Fruit fly (Drosophila melanogaster) whole organism, embryonic: ENCODE results near the gene CG14142.
A peak's percentile ranks its signal among the peaks of the same experiment; 100 is the strongest.

Experiments used
- Bdp1 ChIP-seq: fragments of 200-800 bp; sonication (Bioruptor generic); optimal IDR thresholded peaks from 3 replicates; lab custom pipeline; 2016; ENCODE audit warnings: missing biosample characterization, missing genetic modification characterization
- CG10321 ChIP-seq: fragments of 200-800 bp; sonication (Bioruptor generic); IDR thresholded peaks from 2 replicates; pipeline ENCODE4 v1.3.6; 2022; ENCODE audit warnings: missing biosample characterization, missing genetic modification characterization
- CG10565 ChIP-seq: fragments of 200-800 bp; sonication (Bioruptor generic); optimal IDR thresholded peaks from 3 replicates; lab custom pipeline; 2016; ENCODE audit warnings: missing biosample characterization, mild to moderate bottlenecking, missing genetic modification characterization
- CG11085 ChIP-seq: fragments of 200-800 bp; sonication (Bioruptor generic); IDR thresholded peaks from 2 replicates; pipeline ENCODE4 v1.3.6; 2022; ENCODE audit warnings: missing biosample characterization, missing genetic modification characterization
- CG11247 ChIP-seq: fragments of 200-800 bp; sonication (Bioruptor generic); IDR thresholded peaks from 2 replicates; pipeline ENCODE4 v1.3.6; 2022; ENCODE audit warnings: missing biosample characterization, missing genetic modification characterization
- CG11456 ChIP-seq: fragments of 200-800 bp; sonication (Bioruptor generic); IDR thresholded peaks from 3 replicates; pipeline ENCODE4 v1.3.6; 2022; ENCODE audit warnings: missing biosample characterization, missing genetic modification characterization
- CG1233 ChIP-seq: fragments of 200-800 bp; sonication (Bioruptor generic); optimal IDR thresholded peaks from 4 replicates; lab custom pipeline; 2018; ENCODE audit warnings: missing biosample characterization, mild to moderate bottlenecking, missing genetic modification characterization
- CG15011 ChIP-seq: fragments of 200-800 bp; sonication (Bioruptor generic); optimal IDR thresholded peaks from 3 replicates; lab custom pipeline; 2018; ENCODE audit warnings: missing biosample characterization, mild to moderate bottlenecking, missing genetic modification characterization
- CG15601 ChIP-seq: fragments of 200-800 bp; sonication (Bioruptor generic); optimal IDR thresholded peaks from 3 replicates; lab custom pipeline; 2019; ENCODE audit warnings: missing biosample characterization, mild to moderate bottlenecking, missing genetic modification characterization, moderate library complexity
- CG17328 ChIP-seq: fragments of 200-800 bp; sonication (Bioruptor generic); IDR thresholded peaks from 2 replicates; pipeline ENCODE4 v1.3.6; 2022; ENCODE audit warnings: missing biosample characterization, missing genetic modification characterization
- CG17912 ChIP-seq: fragments of 200-800 bp; sonication (Bioruptor generic); optimal IDR thresholded peaks from 2 replicates; lab custom pipeline; 2018; ENCODE audit warnings: missing biosample characterization, mild to moderate bottlenecking, missing genetic modification characterization
- CG18476 ChIP-seq: fragments of 200-800 bp; sonication (Bioruptor generic); optimal IDR thresholded peaks from 2 replicates; lab custom pipeline; 2016; ENCODE audit warnings: missing biosample characterization, mild to moderate bottlenecking, missing genetic modification characterization
- CG18599 ChIP-seq: fragments of 200-800 bp; sonication (Bioruptor generic); optimal IDR thresholded peaks from 3 replicates; lab custom pipeline; 2017; ENCODE audit warnings: missing biosample characterization, missing genetic modification characterization, mild to moderate bottlenecking, moderate library complexity, missing genetic modification reagents
- CG2678 ChIP-seq: fragments of 200-800 bp; sonication (Bioruptor generic); optimal IDR thresholded peaks from 3 replicates; lab custom pipeline; 2019; ENCODE audit warnings: missing biosample characterization, mild to moderate bottlenecking, missing genetic modification characterization, moderate library complexity
- CG2712 ChIP-seq: fragments of 200-800 bp; optimal IDR thresholded peaks from 3 replicates; lab custom pipeline; 2019; ENCODE audit warnings: missing biosample characterization, mild to moderate bottlenecking, missing genetic modification characterization, moderate library complexity
- CG30020 ChIP-seq: fragments of 200-800 bp; optimal IDR thresholded peaks from 2 replicates; lab custom pipeline; 2019; ENCODE audit warnings: missing biosample characterization, mild to moderate bottlenecking, missing genetic modification characterization, moderate library complexity
- CG3163 ChIP-seq: fragments of 200-800 bp; sonication (Bioruptor generic); optimal IDR thresholded peaks from 3 replicates; lab custom pipeline; 2016; ENCODE audit warnings: missing biosample characterization, missing genetic modification characterization
- CG34422 ChIP-seq: fragments of 200-800 bp; sonication (Bioruptor generic); IDR thresholded peaks from 3 replicates; pipeline ENCODE4 v1.3.6; 2022; ENCODE audit warnings: missing biosample characterization, missing genetic modification characterization
- CG3995 ChIP-seq: fragments of 200-800 bp; sonication (Bioruptor generic); optimal IDR thresholded peaks from 3 replicates; lab custom pipeline; 2016; ENCODE audit warnings: missing biosample characterization, missing genetic modification characterization
- CG4707 ChIP-seq: fragments of 200-800 bp; sonication (Bioruptor generic); optimal IDR thresholded peaks from 2 replicates; lab custom pipeline; 2018; ENCODE audit warnings: missing biosample characterization, mild to moderate bottlenecking, missing genetic modification characterization, moderate library complexity
- CG4854 ChIP-seq: fragments of 200-800 bp; sonication (Bioruptor generic); optimal IDR thresholded peaks from 2 replicates; lab custom pipeline; 2016; ENCODE audit warnings: missing biosample characterization, missing genetic modification characterization, inconsistent platforms
- CG6272 ChIP-seq: fragments of 200-800 bp; sonication (Bioruptor generic); IDR thresholded peaks from 2 replicates; pipeline ENCODE4 v1.3.6; 2022; ENCODE audit warnings: missing biosample characterization, missing genetic modification characterization
- CG6813 ChIP-seq: fragments of 200-800 bp; sonication (Bioruptor generic); optimal IDR thresholded peaks from 2 replicates; lab custom pipeline; 2017; ENCODE audit warnings: missing biosample characterization, missing genetic modification characterization, mild to moderate bottlenecking, moderate library complexity, missing genetic modification reagents
- CG7928 ChIP-seq: fragments of 200-800 bp; sonication (Bioruptor generic); optimal IDR thresholded peaks from 2 replicates; lab custom pipeline; 2017; ENCODE audit warnings: missing biosample characterization, mild to moderate bottlenecking, missing genetic modification characterization
- CHES-1-like ChIP-seq: fragments of 200-800 bp; sonication (Bioruptor generic); optimal IDR thresholded peaks from 2 replicates; lab custom pipeline; 2016; ENCODE audit warnings: missing biosample characterization, missing genetic modification characterization
- CkIIα-i1 ChIP-seq: fragments of 200-800 bp; sonication (Bioruptor generic); IDR thresholded peaks from 2 replicates; pipeline ENCODE4 v1.3.6; 2022; ENCODE audit warnings: missing biosample characterization, missing genetic modification characterization
- CoRest ChIP-seq: fragments of 200-800 bp; sonication (Bioruptor generic); optimal IDR thresholded peaks from 3 replicates; lab custom pipeline; 2018; ENCODE audit warnings: missing biosample characterization, mild to moderate bottlenecking, missing genetic modification characterization, moderate library complexity
- D19B ChIP-seq: fragments of 200-800 bp; sonication (Bioruptor generic); optimal IDR thresholded peaks from 2 replicates; lab custom pipeline; 2017; ENCODE audit warnings: missing biosample characterization, mild to moderate bottlenecking, missing genetic modification characterization
- Ets65A ChIP-seq: fragments of 200-800 bp; sonication (Bioruptor generic); peaks from one replicate; lab custom pipeline; 2016; ENCODE audit warnings: missing biosample characterization, missing genetic modification characterization
- HmgD ChIP-seq: fragments of 200-800 bp; sonication (Bioruptor generic); optimal IDR thresholded peaks from 3 replicates; lab custom pipeline; 2016; ENCODE audit warnings: missing biosample characterization, missing genetic modification characterization
- Hmx ChIP-seq: fragments of 200-800 bp; sonication (Bioruptor generic); optimal IDR thresholded peaks from 2 replicates; lab custom pipeline; 2016; ENCODE audit warnings: missing biosample characterization, missing genetic modification characterization
- Hr51 ChIP-seq, 2 experiments: fragments of 200-800 bp; sonication (Bioruptor generic); optimal IDR thresholded peaks; 2 replicates in 1 of 2; 3 replicates in 1 of 2; lab custom pipeline; 2016 to 2018; ENCODE audit warnings: missing biosample characterization in 2 of 2, missing genetic modification characterization in 2 of 2, mild to moderate bottlenecking in 1 of 2, moderate library complexity in 1 of 2
- Nf-YC ChIP-seq: fragments of 200-800 bp; optimal IDR thresholded peaks from 3 replicates; lab custom pipeline; 2019; ENCODE audit warnings: missing biosample characterization, mild to moderate bottlenecking, missing genetic modification characterization, moderate library complexity
- Ptx1 ChIP-seq: fragments of 200-800 bp; sonication (Bioruptor generic); IDR thresholded peaks from 2 replicates; pipeline ENCODE4 v1.3.6; 2022; ENCODE audit warnings: missing biosample characterization, missing genetic modification characterization
- Ssrp ChIP-seq: fragments of 200-800 bp; sonication (Bioruptor generic); optimal IDR thresholded peaks from 2 replicates; lab custom pipeline; 2018; ENCODE audit warnings: missing biosample characterization, mild to moderate bottlenecking, missing genetic modification characterization, moderate library complexity
- Stat92E ChIP-seq, 3 experiments: fragments of >200 bp in 2 of 3; fragments of 200-800 bp in 1 of 3; sonication (Bioruptor generic) in 1 of 3; optimal IDR thresholded peaks; 2 replicates each; lab custom pipeline; 2017 to 2019; ENCODE audit warnings: missing biosample characterization in 3 of 3, missing genetic modification characterization in 3 of 3, mild to moderate bottlenecking in 1 of 3, moderate library complexity in 1 of 3
- bsh ChIP-seq, 2 experiments: fragments of 200-800 bp; sonication (Bioruptor generic); optimal IDR thresholded peaks; 2 replicates each; lab custom pipeline; 2017 to 2018; ENCODE audit warnings: mild to moderate bottlenecking in 2 of 2, missing biosample characterization in 2 of 2, missing genetic modification characterization in 2 of 2, moderate library complexity in 1 of 2
- chif ChIP-seq, 2 experiments: fragments of 200-800 bp; sonication (Bioruptor generic); optimal IDR thresholded peaks; 3 replicates each; lab custom pipeline; 2016; ENCODE audit warnings: missing biosample characterization in 2 of 2, missing genetic modification characterization in 2 of 2
- dysf ChIP-seq: fragments of 200-800 bp; sonication (Bioruptor generic); IDR thresholded peaks from 3 replicates; pipeline ENCODE4 v1.3.6; 2022; ENCODE audit warnings: missing biosample characterization, missing genetic modification characterization
- fd102C ChIP-seq: fragments of 200-800 bp; sonication (Bioruptor generic); optimal IDR thresholded peaks from 2 replicates; lab custom pipeline; 2018; ENCODE audit warnings: missing biosample characterization, mild to moderate bottlenecking, missing genetic modification characterization, moderate library complexity
- grn ChIP-seq: fragments of 200-800 bp; sonication (Bioruptor generic); optimal IDR thresholded peaks from 3 replicates; lab custom pipeline; 2017; ENCODE audit warnings: missing biosample characterization, missing genetic modification characterization
- lab ChIP-seq: fragments of 200-800 bp; sonication (Bioruptor generic); optimal IDR thresholded peaks from 3 replicates; lab custom pipeline; 2017; ENCODE audit warnings: missing biosample characterization, missing genetic modification characterization, mild to moderate bottlenecking, moderate library complexity, missing genetic modification reagents
- row ChIP-seq: fragments of 200-800 bp; sonication (Bioruptor generic); IDR thresholded peaks from 3 replicates; pipeline ENCODE4 v1.3.6; 2022; ENCODE audit warnings: missing biosample characterization, missing genetic modification characterization
- sens ChIP-seq: fragments of 200-800 bp; sonication (Bioruptor generic); peaks from one replicate; lab custom pipeline; 2016; ENCODE audit warnings: missing biosample characterization, missing genetic modification characterization
- slbo ChIP-seq: fragments of 200-800 bp; sonication (Bioruptor generic); IDR thresholded peaks from 2 replicates; pipeline ENCODE4 v1.3.6; 2022; ENCODE audit warnings: missing biosample characterization, missing genetic modification characterization
- sna ChIP-seq: fragments of 200-800 bp; sonication (Bioruptor generic); IDR thresholded peaks from 2 replicates; pipeline ENCODE4 v1.3.6; 2022; ENCODE audit warnings: missing biosample characterization, missing genetic modification characterization; ENCODE audit not compliant: partially characterized antibody
- tll ChIP-seq, 2 experiments: fragments of 200-800 bp in 1 of 2; fragments of >200 bp in 1 of 2; sonication (Bioruptor generic) in 1 of 2; optimal IDR thresholded peaks; 2 replicates each; lab custom pipeline; 2017 to 2019; ENCODE audit warnings: missing biosample characterization in 2 of 2, missing genetic modification characterization in 2 of 2, mild to moderate bottlenecking in 1 of 2, moderate library complexity in 1 of 2
- trh ChIP-seq: fragments of 200-800 bp; sonication (Bioruptor generic); optimal IDR thresholded peaks from 2 replicates; lab custom pipeline; 2016; ENCODE audit warnings: missing biosample characterization, missing genetic modification characterization
- ttk ChIP-seq: fragments of 200-800 bp; sonication (Bioruptor generic); IDR thresholded peaks from 2 replicates; pipeline ENCODE4 v2.1.2; 2022; ENCODE audit warnings: missing biosample characterization, missing genetic modification characterization
- wor ChIP-seq: fragments of 200-800 bp; sonication (Bioruptor generic); IDR thresholded peaks from 2 replicates; pipeline ENCODE4 v1.3.6; 2022; ENCODE audit warnings: missing biosample characterization, missing genetic modification characterization

Gene CG14142

dm6 chr3L:11155380-11155779, 17.9 kb upstream of the CG14142 start (continued):
- TF ChIP-seq CG4854 (GFP tag; lab: Kevin White, UChicago) = no peak
- no peak for TF ChIP-seq CG15011 (GFP tag; lab: Kevin White, UChicago)
- no peak for TF ChIP-seq CkIIα-i1 (GFP tag; lab: Robert Waterston, UW)
- no peak for TF ChIP-seq CHES-1-like
- 0 out of 2 replicates have a peak, but pooled peaks have one; percentile 19 for TF ChIP-seq CG10321 (GFP tag; lab: Robert Waterston, UW)
- no peak for TF ChIP-seq trh (GFP tag; lab: Kevin White, UChicago)
- no peak for TF ChIP-seq Bdp1 (GFP tag; lab: Kevin White, UChicago)
- no peak for TF ChIP-seq CG6813
- 0 out of 2 replicates have a peak, but pooled peaks have one; percentile 13 for TF ChIP-seq Ptx1 (GFP tag; lab: Robert Waterston, UW)
- peak; percentile 36; the same call in 2 of the 3 replicates for TF ChIP-seq row (GFP tag; lab: Robert Waterston, UW)
- no peak for TF ChIP-seq wor (GFP tag; lab: Robert Waterston, UW)
- TF ChIP-seq CG17912 = no peak
- no peak for TF ChIP-seq Hmx
- TF ChIP-seq CG11085 = no peak
- TF ChIP-seq sna = no peak
- TF ChIP-seq CG6272 (GFP tag; lab: Robert Waterston, UW) = no peak
- TF ChIP-seq D19B = no peak
- TF ChIP-seq CG15601 (tag; lab: Kevin White, UChicago) = no peak
- TF ChIP-seq Nf-YC (tag; lab: Kevin White, UChicago) = no peak
- TF ChIP-seq HmgD (GFP tag; lab: Kevin White, UChicago) = no peak
- no peak for TF ChIP-seq CG3163
- peak in 1 of 2 experiments; percentile 25 for TF ChIP-seq bsh (GFP tag; optimal IDR thresholded peaks at IDR 0.05; lab: Kevin White, UChicago)
- no peak for TF ChIP-seq CG2712 (tag; lab: Kevin White, UChicago)
- no peak for TF ChIP-seq lab
- TF ChIP-seq CG1233 (GFP tag; lab: Kevin White, UChicago) = no peak
- no peak for TF ChIP-seq CG10565
- 0 out of 2 replicates have a peak, but pooled peaks have one; percentile 36 for TF ChIP-seq CG17328 (GFP tag; lab: Robert Waterston, UW)
- TF ChIP-seq CG2678 (tag; lab: Kevin White, UChicago) = no peak
- TF ChIP-seq CoRest (tag; lab: Kevin White, UChicago) = peak; percentile 7
- TF ChIP-seq CG3995 = no peak
- TF ChIP-seq sens (GFP tag; lab: Kevin White, UChicago) = peak; percentile 63
- no peak for TF ChIP-seq CG11247 (GFP tag; lab: Robert Waterston, UW)
- TF ChIP-seq chif (GFP tag; optimal IDR thresholded peaks at IDR 0.05; lab: Kevin White, UChicago) = peak in 1 of 2 experiments; percentile 36
- TF ChIP-seq slbo (GFP tag; lab: Robert Waterston, UW) = no peak; the same call in 1 of the 2 replicates
- no peak for TF ChIP-seq tll (GFP tag; optimal IDR thresholded peaks at IDR 0.05; lab: Kevin White, UChicago)
- no peak for TF ChIP-seq Hr51 (GFP tag; optimal IDR thresholded peaks at IDR 0.05; lab: Kevin White, UChicago)
- 0 out of 3 replicates have a peak, but pooled peaks have one; percentile 23 for TF ChIP-seq dysf (GFP tag; lab: Robert Waterston, UW)
- no peak for TF ChIP-seq grn (GFP tag; lab: Kevin White, UChicago)
- TF ChIP-seq CG30020 (tag; lab: Kevin White, UChicago) = no peak
- peak; percentile 14 for TF ChIP-seq Ets65A (GFP tag; lab: Kevin White, UChicago)
- TF ChIP-seq CG7928 (GFP tag; lab: Kevin White, UChicago) = no peak
- no peak for TF ChIP-seq fd102C (GFP tag; lab: Kevin White, UChicago)
- no peak for TF ChIP-seq CG4707 (GFP tag; lab: Kevin White, UChicago)
- no peak for TF ChIP-seq CG18476
- TF ChIP-seq Stat92E (GFP tag; optimal IDR thresholded peaks at IDR 0.05; lab: Kevin White, UChicago) = no peak
- TF ChIP-seq CG34422 (GFP tag; lab: Robert Waterston, UW) = no peak; the same call in 2 of the 3 replicates
- no peak for TF ChIP-seq CG11456 (GFP tag; lab: Robert Waterston, UW)
- TF ChIP-seq CG18599 = no peak
- TF ChIP-seq ttk (GFP tag; lab: Robert Waterston, UW) = no peak
- TF ChIP-seq Ssrp (tag; lab: Kevin White, UChicago) = no peak
